Worm (Caenorhabditis elegans) whole organism, L2 larva: Measurements from ENCODE around the gene C14A4.8.

Experiments
- C34F6.9 ChIP-seq: fragments of 150-350 bp; optimal IDR thresholded peaks from 2 replicates; lab custom pipeline; 2014; ENCODE audit warnings: missing biosample characterization, missing genetic modification characterization
- F13H6.1 ChIP-seq: sonication (generic microtip); optimal IDR thresholded peaks from 2 replicates; lab custom pipeline; 2016; ENCODE audit warnings: missing genetic modification characterization, missing compliant biosample characterization
- R02D3.7 ChIP-seq: fragments of 150-350 bp; optimal IDR thresholded peaks from 2 replicates; lab custom pipeline; 2014; ENCODE audit warnings: missing biosample characterization, missing genetic modification characterization
- Y55F3AM.14 ChIP-seq: fragments of 200-800 bp; sonication (Bioruptor generic); optimal IDR thresholded peaks from 2 replicates; lab custom pipeline; 2018; ENCODE audit warnings: mild to moderate bottlenecking, missing genetic modification characterization, missing compliant biosample characterization
- ZK546.5 ChIP-seq: sonication (generic microtip); optimal IDR thresholded peaks from 2 replicates; lab custom pipeline; 2017; ENCODE audit warnings: missing biosample characterization, missing genetic modification characterization
- alr-1 ChIP-seq: fragments of 150-350 bp; optimal IDR thresholded peaks from 2 replicates; lab custom pipeline; 2014; ENCODE audit warnings: missing biosample characterization, missing genetic modification characterization
- aly-2 ChIP-seq: fragments of 150-350 bp; optimal IDR thresholded peaks from 2 replicates; lab custom pipeline; 2014; ENCODE audit warnings: missing biosample characterization, missing genetic modification characterization
- ama-1 ChIP-seq: fragments of 150-350 bp; optimal IDR thresholded peaks from 2 replicates; lab custom pipeline; 2018; ENCODE audit warnings: inconsistent platforms
- blmp-1 ChIP-seq: sonication (generic microtip); optimal IDR thresholded peaks from 2 replicates; lab custom pipeline; 2017; ENCODE audit warnings: missing genetic modification characterization, mild to moderate bottlenecking, missing compliant biosample characterization, antibody characterized with exemption, moderate library complexity; ENCODE audit not compliant: insufficient read depth
- ceh-16 ChIP-seq: fragments of 150-350 bp; optimal IDR thresholded peaks from 2 replicates; lab custom pipeline; 2014; ENCODE audit warnings: missing biosample characterization, missing genetic modification characterization
- ceh-82 ChIP-seq: fragments of 150-350 bp; optimal IDR thresholded peaks from 2 replicates; lab custom pipeline; 2014; ENCODE audit warnings: missing biosample characterization, missing genetic modification characterization
- crh-2 ChIP-seq: sonication (generic microtip); optimal IDR thresholded peaks from 2 replicates; lab custom pipeline; 2017; ENCODE audit warnings: missing biosample characterization, missing genetic modification characterization
- dmd-4 ChIP-seq: sonication (generic microtip); optimal IDR thresholded peaks from 2 replicates; lab custom pipeline; 2017; ENCODE audit warnings: missing biosample characterization, missing genetic modification characterization
- egl-27 ChIP-seq: sonication (generic microtip); optimal IDR thresholded peaks from 3 replicates; lab custom pipeline; 2017; ENCODE audit warnings: missing biosample characterization, missing genetic modification reagents, missing genetic modification characterization
- elt-1 ChIP-seq: fragments of 150-350 bp; optimal IDR thresholded peaks from 2 replicates; lab custom pipeline; 2014; ENCODE audit warnings: missing biosample characterization, missing genetic modification characterization
- elt-3 ChIP-seq: sonication (generic microtip); optimal IDR thresholded peaks from 2 replicates; lab custom pipeline; 2017; ENCODE audit warnings: missing biosample characterization, missing genetic modification characterization
- fos-1 ChIP-seq: fragments of 150-350 bp; optimal IDR thresholded peaks from 2 replicates; lab custom pipeline; 2014; ENCODE audit warnings: missing biosample characterization, missing genetic modification characterization
- gmeb-1 ChIP-seq: fragments of 150-350 bp; optimal IDR thresholded peaks from 2 replicates; lab custom pipeline; 2014; ENCODE audit warnings: missing biosample characterization, missing genetic modification characterization
- lin-11 ChIP-seq: fragments of 150-350 bp; sonication (generic microtip); optimal IDR thresholded peaks from 2 replicates; lab custom pipeline; 2014; ENCODE audit warnings: missing biosample characterization, missing genetic modification characterization, inconsistent platforms, mixed read lengths
- lin-13 ChIP-seq: fragments of 150-350 bp; optimal IDR thresholded peaks from 2 replicates; lab custom pipeline; 2014; ENCODE audit warnings: missing biosample characterization, missing genetic modification reagents, missing genetic modification characterization
- lin-39 ChIP-seq: fragments of 150-350 bp; optimal IDR thresholded peaks from 2 replicates; lab custom pipeline; 2014; ENCODE audit warnings: missing biosample characterization, missing genetic modification reagents, missing genetic modification characterization
- lsy-2 ChIP-seq, 2 experiments: fragments of 150-350 bp in 1 of 2; sonication (generic microtip) in 1 of 2; optimal IDR thresholded peaks; 2 replicates each; lab custom pipeline; 2014 to 2017; ENCODE audit warnings: missing biosample characterization in 2 of 2, missing genetic modification characterization in 2 of 2
- mab-5 ChIP-seq: fragments of 150-350 bp; optimal IDR thresholded peaks from 2 replicates; lab custom pipeline; 2014; ENCODE audit warnings: missing biosample characterization, missing genetic modification characterization
- mbf-1 ChIP-seq: sonication (generic microtip); optimal IDR thresholded peaks from 2 replicates; lab custom pipeline; 2017; ENCODE audit warnings: missing biosample characterization, missing genetic modification characterization
- mdl-1 ChIP-seq, 2 experiments: fragments of 150-350 bp in 1 of 2; sonication (generic microtip) in 1 of 2; optimal IDR thresholded peaks; 2 replicates each; lab custom pipeline; 2017; ENCODE audit warnings: missing biosample characterization in 2 of 2, missing genetic modification characterization in 2 of 2
- nhr-10 ChIP-seq: sonication (generic microtip); optimal IDR thresholded peaks from 2 replicates; lab custom pipeline; 2017; ENCODE audit warnings: missing biosample characterization, missing genetic modification characterization
- nhr-11 ChIP-seq: fragments of 150-350 bp; optimal IDR thresholded peaks from 2 replicates; lab custom pipeline; 2014; ENCODE audit warnings: missing biosample characterization, missing genetic modification characterization
- nhr-12 ChIP-seq: fragments of 150-350 bp; optimal IDR thresholded peaks from 2 replicates; lab custom pipeline; 2014; ENCODE audit warnings: missing biosample characterization, missing genetic modification characterization
- nhr-129 ChIP-seq: fragments of 150-350 bp; optimal IDR thresholded peaks from 2 replicates; lab custom pipeline; 2014; ENCODE audit warnings: missing biosample characterization, missing genetic modification characterization
- nhr-21 ChIP-seq: fragments of 150-350 bp; optimal IDR thresholded peaks from 2 replicates; lab custom pipeline; 2014; ENCODE audit warnings: missing biosample characterization, missing genetic modification characterization
- nhr-23 ChIP-seq: fragments of 150-350 bp; optimal IDR thresholded peaks from 2 replicates; lab custom pipeline; 2014; ENCODE audit warnings: missing biosample characterization, missing genetic modification reagents, missing genetic modification characterization
- nhr-237 ChIP-seq: fragments of 150-350 bp; optimal IDR thresholded peaks from 2 replicates; lab custom pipeline; 2014; ENCODE audit warnings: missing biosample characterization, missing genetic modification characterization
- nhr-25 ChIP-seq: fragments of 150-350 bp; sonication (generic microtip); optimal IDR thresholded peaks from 3 replicates; lab custom pipeline; 2014; ENCODE audit warnings: missing biosample characterization, missing genetic modification characterization
- nhr-6 ChIP-seq: fragments of 150-350 bp; optimal IDR thresholded peaks from 2 replicates; lab custom pipeline; 2014; ENCODE audit warnings: missing biosample characterization, missing genetic modification characterization
- nhr-77 ChIP-seq: fragments of 150-350 bp; optimal IDR thresholded peaks from 2 replicates; lab custom pipeline; 2014; ENCODE audit warnings: missing biosample characterization, missing genetic modification characterization
- peb-1 ChIP-seq: fragments of 150-350 bp; optimal IDR thresholded peaks from 2 replicates; lab custom pipeline; 2014; ENCODE audit warnings: missing biosample characterization, missing genetic modification characterization
- sem-4 ChIP-seq: fragments of 150-350 bp; optimal IDR thresholded peaks from 2 replicates; lab custom pipeline; 2014; ENCODE audit warnings: missing biosample characterization, missing genetic modification reagents, missing genetic modification characterization
- skn-1 ChIP-seq: sonication (generic microtip); optimal IDR thresholded peaks from 2 replicates; lab custom pipeline; 2017; ENCODE audit warnings: missing biosample characterization, missing genetic modification characterization
- sma-3 ChIP-seq: sonication (generic microtip); optimal IDR thresholded peaks from 2 replicates; lab custom pipeline; 2016; ENCODE audit warnings: missing genetic modification reagents, missing genetic modification characterization, missing compliant biosample characterization
- sma-9 ChIP-seq, 2 experiments: fragments of 150-350 bp in 1 of 2; sonication (generic microtip) in 1 of 2; optimal IDR thresholded peaks; 2 replicates each; lab custom pipeline; 2014 to 2016; ENCODE audit warnings: missing genetic modification characterization in 2 of 2, mild to moderate bottlenecking in 1 of 2, missing biosample characterization in 1 of 2, missing compliant biosample characterization in 1 of 2, missing genetic modification reagents in 1 of 2, moderate library complexity in 1 of 2
- snpc-4 ChIP-seq: fragments of 150-350 bp; optimal IDR thresholded peaks from 2 replicates; lab custom pipeline; 2014; ENCODE audit warnings: missing biosample characterization, missing genetic modification characterization
- unc-39 ChIP-seq: fragments of 150-350 bp; optimal IDR thresholded peaks from 2 replicates; lab custom pipeline; 2014; ENCODE audit warnings: missing biosample characterization, missing genetic modification characterization
- unc-55 ChIP-seq: fragments of 150-350 bp; sonication (generic microtip); optimal IDR thresholded peaks from 3 replicates; lab custom pipeline; 2014; ENCODE audit warnings: missing biosample characterization, missing genetic modification reagents, missing genetic modification characterization
- unc-62 ChIP-seq: fragments of 150-350 bp; optimal IDR thresholded peaks from 2 replicates; lab custom pipeline; 2014; ENCODE audit warnings: missing biosample characterization, missing genetic modification reagents, missing genetic modification characterization
- zag-1 ChIP-seq: fragments of 150-350 bp; optimal IDR thresholded peaks from 2 replicates; lab custom pipeline; 2014; ENCODE audit warnings: missing biosample characterization, missing genetic modification characterization
- ztf-1 ChIP-seq: fragments of 200-800 bp; sonication (Bioruptor generic); conservative IDR thresholded peaks from 2 replicates; pipeline ENCODE4 v1.3.6; 2022; ENCODE audit warnings: missing genetic modification characterization, missing compliant biosample characterization
- ztf-11 ChIP-seq: sonication (generic microtip); optimal IDR thresholded peaks from 2 replicates; lab custom pipeline; 2017; ENCODE audit warnings: missing biosample characterization, missing genetic modification characterization
- ztf-4 ChIP-seq: fragments of 150-350 bp; optimal IDR thresholded peaks from 2 replicates; lab custom pipeline; 2014; ENCODE audit warnings: missing biosample characterization, missing genetic modification characterization

C14A4.8 gene

ce11 chrII:10563368-10563767, 34.6 kb downstream of the C14A4.8 start, which contains the start of gene cdc-48.1:
Gene cdc-48.1, minus strand, starts transcription at chrII:10563407.
- TF ChIP-seq snpc-4 = peak; percentile 95
- peak; percentile 100 for TF ChIP-seq nhr-6
- peak; percentile 100 for TF ChIP-seq unc-55 (GFP tag; lab: Kevin White, UChicago)
- peak; percentile 98 for TF ChIP-seq lin-11 (tag; lab: Kevin White, UChicago)
- peak; percentile 98 for TF ChIP-seq nhr-11 (tag; lab: Kevin White, UChicago)
- TF ChIP-seq gmeb-1 (tag; lab: Kevin White, UChicago) = peak; percentile 100
- peak; percentile 99 for TF ChIP-seq lin-39
- peak; percentile 55 for TF ChIP-seq peb-1 (tag; lab: Kevin White, UChicago)
- peak; percentile 95 for TF ChIP-seq nhr-10 (tag; lab: Kevin White, UChicago)
- TF ChIP-seq nhr-237 (tag; lab: Kevin White, UChicago) = peak; percentile 93
- TF ChIP-seq C34F6.9 (tag; lab: Kevin White, UChicago) = peak; percentile 100
- TF ChIP-seq nhr-21 (tag; lab: Kevin White, UChicago) = peak; percentile 100
- peak; percentile 100 for TF ChIP-seq sma-3
- TF ChIP-seq sem-4 = peak; percentile 100
- TF ChIP-seq fos-1 = peak; percentile 100
- TF ChIP-seq zag-1 (tag; lab: Kevin White, UChicago) = peak; percentile 100
- peak; percentile 97 for TF ChIP-seq blmp-1
- peak; percentile 100 for TF ChIP-seq ceh-16 (tag; lab: Kevin White, UChicago)
- peak; percentile 47 for TF ChIP-seq elt-1 (tag; lab: Kevin White, UChicago)
- TF ChIP-seq nhr-129 = peak; percentile 99
- TF ChIP-seq crh-2 (tag; lab: Kevin White, UChicago) = peak; percentile 100
- TF ChIP-seq nhr-25 (tag; lab: Kevin White, UChicago) = peak; percentile 100
- TF ChIP-seq lin-13 (GFP tag; lab: Kevin White, UChicago) = peak; percentile 100
- TF ChIP-seq aly-2 (tag; lab: Kevin White, UChicago) = peak; percentile 81
- TF ChIP-seq Y55F3AM.14 (GFP tag; lab: Kevin White, UChicago) = peak; percentile 99
- TF ChIP-seq alr-1 (tag; lab: Kevin White, UChicago) = no peak
- peak; percentile 62 for TF ChIP-seq nhr-23
- TF ChIP-seq skn-1 (tag; lab: Kevin White, UChicago) = peak; percentile 100
- TF ChIP-seq mdl-1 (tag; optimal IDR thresholded peaks at IDR 0.05; lab: Kevin White, UChicago) = peak; percentile 39 to 97
- TF ChIP-seq dmd-4 (tag; lab: Kevin White, UChicago) = peak; percentile 78
- peak; percentile 99; the same call in 1 of the 2 replicates for TF ChIP-seq ztf-1
- peak; percentile 97 for TF ChIP-seq ama-1 (lab: Kevin White, UChicago)
- TF ChIP-seq unc-62 (GFP tag; lab: Kevin White, UChicago) = peak; percentile 98
- TF ChIP-seq nhr-12 (tag; lab: Kevin White, UChicago) = peak; percentile 84
- peak; percentile 98 for TF ChIP-seq mab-5 (tag; lab: Kevin White, UChicago)
- TF ChIP-seq mbf-1 (tag; lab: Kevin White, UChicago) = peak; percentile 70
- peak; percentile 91 for TF ChIP-seq R02D3.7 (tag; lab: Kevin White, UChicago)
- TF ChIP-seq nhr-77 = peak; percentile 99
- TF ChIP-seq ztf-11 (tag; lab: Kevin White, UChicago) = peak; percentile 87
- peak; percentile 100 for TF ChIP-seq egl-27 (tag; lab: Kevin White, UChicago)
- TF ChIP-seq elt-3 (tag; lab: Kevin White, UChicago) = no peak
- peak; percentile 98 for TF ChIP-seq ceh-82 (tag; lab: Kevin White, UChicago)
- peak; percentile 100 for TF ChIP-seq ztf-4 (tag; lab: Kevin White, UChicago)
- TF ChIP-seq sma-9 (GFP tag; optimal IDR thresholded peaks at IDR 0.05; lab: Kevin White, UChicago) = peak; percentile 100
- peak; percentile 49 for TF ChIP-seq sma-9 (tag; optimal IDR thresholded peaks at IDR 0.05; lab: Kevin White, UChicago)
- TF ChIP-seq unc-39 = peak; percentile 57
- TF ChIP-seq ZK546.5 (tag; lab: Kevin White, UChicago) = peak; percentile 93
- TF ChIP-seq lsy-2 (tag; optimal IDR thresholded peaks at IDR 0.05; lab: Kevin White, UChicago) = peak; percentile 98 to 99
- peak; percentile 100 for TF ChIP-seq F13H6.1 (tag; lab: Kevin White, UChicago)
